Fruit fly (Drosophila melanogaster) whole organism, embryonic: ENCODE results near the gene Hnf4.

ENCODE experiments used
- B-H1 ChIP-seq: fragments of 200-800 bp; sonication (Bioruptor generic); IDR thresholded peaks from 3 replicates; pipeline ENCODE4 v1.3.6; 2022; ENCODE audit warnings: missing biosample characterization, missing genetic modification characterization
- Bgb ChIP-seq: fragments of 200-800 bp; sonication (Bioruptor generic); IDR thresholded peaks from 2 replicates; pipeline ENCODE4 v1.3.6; 2022; ENCODE audit warnings: missing biosample characterization, missing genetic modification characterization; ENCODE audit not compliant: partially characterized antibody
- C15 ChIP-seq: fragments of 200-800 bp; sonication (Bioruptor generic); IDR thresholded peaks from 3 replicates; pipeline ENCODE4 v1.3.6; 2022; ENCODE audit warnings: missing biosample characterization, missing genetic modification characterization
- CG10543 ChIP-seq: fragments of 200-800 bp; sonication (Bioruptor generic); optimal IDR thresholded peaks from 3 replicates; lab custom pipeline; 2017; ENCODE audit warnings: missing biosample characterization, mild to moderate bottlenecking, missing genetic modification characterization, moderate library complexity
- CG12071 ChIP-seq: fragments of 200-800 bp; sonication (Bioruptor generic); optimal IDR thresholded peaks from 3 replicates; lab custom pipeline; 2018; ENCODE audit warnings: missing biosample characterization, mild to moderate bottlenecking, missing genetic modification characterization
- CG12942 ChIP-seq: fragments of 200-800 bp; sonication (Bioruptor generic); optimal IDR thresholded peaks from 3 replicates; lab custom pipeline; 2016; ENCODE audit warnings: missing biosample characterization, missing genetic modification characterization
- CG13296 ChIP-seq: fragments of 200-800 bp; sonication (Bioruptor generic); optimal IDR thresholded peaks from 3 replicates; lab custom pipeline; 2018; ENCODE audit warnings: missing biosample characterization, mild to moderate bottlenecking, missing genetic modification characterization
- CG13424 ChIP-seq: fragments of 200-800 bp; sonication (Bioruptor generic); optimal IDR thresholded peaks from 2 replicates; lab custom pipeline; 2019; ENCODE audit warnings: missing biosample characterization, mild to moderate bottlenecking, missing genetic modification characterization, moderate library complexity
- CG14860 ChIP-seq: fragments of 200-800 bp; sonication (Bioruptor generic); IDR thresholded peaks from 3 replicates; pipeline ENCODE4 v1.3.6; 2022; ENCODE audit warnings: missing biosample characterization, missing genetic modification characterization; ENCODE audit not compliant: partially characterized antibody
- CG15479 ChIP-seq: fragments of 200-800 bp; sonication (Bioruptor generic); optimal IDR thresholded peaks from 3 replicates; lab custom pipeline; 2019; ENCODE audit warnings: missing biosample characterization, mild to moderate bottlenecking, missing genetic modification characterization, moderate library complexity
- CG15696 ChIP-seq: fragments of 200-800 bp; sonication (Bioruptor generic); optimal IDR thresholded peaks from 2 replicates; lab custom pipeline; 2019; ENCODE audit warnings: missing biosample characterization, mild to moderate bottlenecking, missing genetic modification characterization, moderate library complexity
- CG1603 ChIP-seq: fragments of 200-800 bp; sonication (Bioruptor generic); optimal IDR thresholded peaks from 2 replicates; lab custom pipeline; 2019; ENCODE audit warnings: missing biosample characterization, mild to moderate bottlenecking, missing genetic modification characterization, moderate library complexity
- CG18764 ChIP-seq: fragments of 200-800 bp; sonication (Bioruptor generic); optimal IDR thresholded peaks from 3 replicates; lab custom pipeline; 2016; ENCODE audit warnings: missing biosample characterization, missing genetic modification characterization
- CG2129 ChIP-seq: fragments of 200-800 bp; sonication (Bioruptor generic); IDR thresholded peaks from 2 replicates; pipeline ENCODE4 v1.3.6; 2022; ENCODE audit warnings: missing biosample characterization, missing genetic modification characterization; ENCODE audit not compliant: partially characterized antibody
- CG2199 ChIP-seq: fragments of 200-800 bp; sonication (Bioruptor generic); IDR thresholded peaks from 3 replicates; pipeline ENCODE4 v1.3.6; 2022; ENCODE audit warnings: missing biosample characterization, missing genetic modification characterization
- CG30020 ChIP-seq: fragments of 200-800 bp; optimal IDR thresholded peaks from 2 replicates; lab custom pipeline; 2019; ENCODE audit warnings: missing biosample characterization, mild to moderate bottlenecking, missing genetic modification characterization, moderate library complexity
- CG3281 ChIP-seq: fragments of 200-800 bp; sonication (Bioruptor generic); optimal IDR thresholded peaks from 3 replicates; lab custom pipeline; 2017; ENCODE audit warnings: missing biosample characterization, mild to moderate bottlenecking, missing genetic modification characterization
- CG34376 ChIP-seq: fragments of 200-800 bp; sonication (Bioruptor generic); optimal IDR thresholded peaks from 2 replicates; lab custom pipeline; 2018; ENCODE audit warnings: missing biosample characterization, mild to moderate bottlenecking, missing genetic modification characterization
- CG43689 ChIP-seq: fragments of 200-800 bp; sonication (Bioruptor generic); IDR thresholded peaks from 2 replicates; pipeline ENCODE4 v1.3.6; 2022; ENCODE audit warnings: missing biosample characterization, missing genetic modification characterization
- CG4404 ChIP-seq: fragments of 200-800 bp; sonication (Bioruptor generic); IDR thresholded peaks from 2 replicates; pipeline ENCODE4 v1.3.6; 2022; ENCODE audit warnings: missing biosample characterization, missing genetic modification characterization
- CG5953 ChIP-seq: fragments of 200-800 bp; sonication (Bioruptor generic); IDR thresholded peaks from 2 replicates; pipeline ENCODE4 v1.3.6; 2022; ENCODE audit warnings: missing biosample characterization, missing genetic modification characterization
- CG7372 ChIP-seq: fragments of 200-800 bp; sonication (Bioruptor generic); IDR thresholded peaks from 2 replicates; pipeline ENCODE4 v1.3.6; 2022; ENCODE audit warnings: missing biosample characterization, missing genetic modification characterization
- CG8944 ChIP-seq: fragments of 200-800 bp; sonication (Bioruptor generic); optimal IDR thresholded peaks from 3 replicates; lab custom pipeline; 2016; ENCODE audit warnings: missing biosample characterization, missing genetic modification characterization
- CG9437 ChIP-seq: fragments of 200-800 bp; sonication (Bioruptor generic); optimal IDR thresholded peaks from 2 replicates; lab custom pipeline; 2018; ENCODE audit warnings: missing biosample characterization, mild to moderate bottlenecking, missing genetic modification characterization
- CG9609 ChIP-seq: fragments of 200-800 bp; sonication (Bioruptor generic); optimal IDR thresholded peaks from 3 replicates; lab custom pipeline; 2016; ENCODE audit warnings: missing biosample characterization, missing genetic modification characterization
- Dip3 ChIP-seq: fragments of 200-800 bp; sonication (Bioruptor generic); optimal IDR thresholded peaks from 3 replicates; lab custom pipeline; 2016; ENCODE audit warnings: missing biosample characterization, missing genetic modification characterization
- E2f1 ChIP-seq: fragments of 200-800 bp; sonication (Bioruptor generic); IDR thresholded peaks from 2 replicates; pipeline ENCODE4 v1.3.6; 2022; ENCODE audit warnings: missing biosample characterization, missing genetic modification characterization
- Elba2 ChIP-seq: fragments of 200-800 bp; sonication (Bioruptor generic); optimal IDR thresholded peaks from 3 replicates; lab custom pipeline; 2016; ENCODE audit warnings: missing biosample characterization, missing genetic modification characterization
- Fer1 ChIP-seq: fragments of 200-800 bp; sonication (Bioruptor generic); optimal IDR thresholded peaks from 2 replicates; lab custom pipeline; 2017; ENCODE audit warnings: missing biosample characterization, mild to moderate bottlenecking, missing genetic modification characterization
- GATAe ChIP-seq: fragments of 200-800 bp; sonication (Bioruptor generic); conservative IDR thresholded peaks from 2 replicates; pipeline ENCODE4 v1.3.6; 2022; ENCODE audit warnings: missing biosample characterization, missing genetic modification characterization
- H2.0 ChIP-seq: fragments of 200-800 bp; sonication (Bioruptor generic); IDR thresholded peaks from 2 replicates; pipeline ENCODE4 v1.3.6; 2022; ENCODE audit warnings: missing biosample characterization, missing genetic modification characterization
- HLH3B ChIP-seq: fragments of 200-800 bp; sonication (Bioruptor generic); IDR thresholded peaks from 2 replicates; pipeline ENCODE4 v1.3.6; 2022; ENCODE audit warnings: missing biosample characterization, missing genetic modification characterization
- Kr ChIP-seq: fragments of 200-800 bp; sonication (Bioruptor generic); optimal IDR thresholded peaks from 2 replicates; lab custom pipeline; 2017; ENCODE audit warnings: missing biosample characterization, mild to moderate bottlenecking, missing genetic modification characterization
- Ptx1 ChIP-seq: fragments of 200-800 bp; sonication (Bioruptor generic); IDR thresholded peaks from 2 replicates; pipeline ENCODE4 v1.3.6; 2022; ENCODE audit warnings: missing biosample characterization, missing genetic modification characterization
- Stat92E ChIP-seq, 3 experiments: fragments of >200 bp in 2 of 3; fragments of 200-800 bp in 1 of 3; sonication (Bioruptor generic) in 1 of 3; optimal IDR thresholded peaks; 2 replicates each; lab custom pipeline; 2017 to 2019; ENCODE audit warnings: missing biosample characterization in 3 of 3, missing genetic modification characterization in 3 of 3, mild to moderate bottlenecking in 1 of 3, moderate library complexity in 1 of 3
- YL-1 ChIP-seq: fragments of 200-800 bp; sonication (Bioruptor generic); optimal IDR thresholded peaks from 3 replicates; lab custom pipeline; 2017; ENCODE audit warnings: missing biosample characterization, mild to moderate bottlenecking, missing genetic modification characterization
- ab ChIP-seq: fragments of 200-800 bp; sonication (Bioruptor generic); optimal IDR thresholded peaks from 2 replicates; lab custom pipeline; 2016; ENCODE audit warnings: missing biosample characterization, missing genetic modification characterization
- abd-A ChIP-seq: fragments of 200-800 bp; sonication (Bioruptor generic); optimal IDR thresholded peaks from 3 replicates; lab custom pipeline; 2019; ENCODE audit warnings: missing biosample characterization, mild to moderate bottlenecking, missing genetic modification characterization, moderate library complexity
- ash1 ChIP-seq: fragments of 200-800 bp; sonication (Bioruptor generic); optimal IDR thresholded peaks from 2 replicates; lab custom pipeline; 2018; ENCODE audit warnings: missing biosample characterization, mild to moderate bottlenecking, missing genetic modification characterization
- cg ChIP-seq: fragments of 200-800 bp; sonication (Bioruptor generic); optimal IDR thresholded peaks from 3 replicates; lab custom pipeline; 2019; ENCODE audit warnings: missing biosample characterization, mild to moderate bottlenecking, missing genetic modification characterization, moderate library complexity
- danr ChIP-seq: fragments of 200-800 bp; sonication (Bioruptor generic); IDR thresholded peaks from 2 replicates; pipeline ENCODE4 v1.3.6; 2022; ENCODE audit warnings: missing biosample characterization, missing genetic modification characterization
- ems ChIP-seq: fragments of 200-800 bp; sonication (Bioruptor generic); optimal IDR thresholded peaks from 3 replicates; lab custom pipeline; 2016; ENCODE audit warnings: missing biosample characterization, missing genetic modification characterization
- exex ChIP-seq: fragments of 200-800 bp; sonication (Bioruptor generic); optimal IDR thresholded peaks from 4 replicates; lab custom pipeline; 2018; ENCODE audit warnings: missing biosample characterization, mild to moderate bottlenecking, missing genetic modification characterization, moderate library complexity
- fd102C ChIP-seq: fragments of 200-800 bp; sonication (Bioruptor generic); optimal IDR thresholded peaks from 2 replicates; lab custom pipeline; 2018; ENCODE audit warnings: missing biosample characterization, mild to moderate bottlenecking, missing genetic modification characterization, moderate library complexity
- pnt ChIP-seq: fragments of 200-800 bp; sonication (Bioruptor generic); optimal IDR thresholded peaks from 3 replicates; lab custom pipeline; 2016; ENCODE audit warnings: missing biosample characterization, missing genetic modification characterization
- slbo ChIP-seq: fragments of 200-800 bp; sonication (Bioruptor generic); IDR thresholded peaks from 2 replicates; pipeline ENCODE4 v1.3.6; 2022; ENCODE audit warnings: missing biosample characterization, missing genetic modification characterization
- slou ChIP-seq: fragments of 200-800 bp; sonication (Bioruptor generic); optimal IDR thresholded peaks from 3 replicates; lab custom pipeline; 2016; ENCODE audit warnings: missing biosample characterization, missing genetic modification characterization
- sug ChIP-seq: fragments of 200-800 bp; optimal IDR thresholded peaks from 2 replicates; lab custom pipeline; 2019; ENCODE audit warnings: missing biosample characterization, mild to moderate bottlenecking, missing genetic modification characterization, moderate library complexity
- trem ChIP-seq: fragments of 200-800 bp; optimal IDR thresholded peaks from 3 replicates; lab custom pipeline; 2019; ENCODE audit warnings: missing biosample characterization, mild to moderate bottlenecking, missing genetic modification characterization, moderate library complexity
- trh ChIP-seq: fragments of 200-800 bp; sonication (Bioruptor generic); optimal IDR thresholded peaks from 2 replicates; lab custom pipeline; 2016; ENCODE audit warnings: missing biosample characterization, missing genetic modification characterization
- usp ChIP-seq: fragments of >200 bp; optimal IDR thresholded peaks from 2 replicates; lab custom pipeline; 2017; ENCODE audit warnings: missing biosample characterization, missing genetic modification characterization
- wek ChIP-seq: fragments of 200-800 bp; sonication (Bioruptor generic); optimal IDR thresholded peaks from 3 replicates; lab custom pipeline; 2018; ENCODE audit warnings: missing biosample characterization, mild to moderate bottlenecking, missing genetic modification characterization, moderate library complexity

The Hnf4 gene

dm6 chr2L:8734304-8734703 is 24.9 kb upstream of the Hnf4 start:
- no peak for TF ChIP-seq trem (tag; lab: Kevin White, UChicago)
- TF ChIP-seq CG43689 (GFP tag; lab: Robert Waterston, UW) = no peak
- no peak for TF ChIP-seq CG8944 (GFP tag; lab: Kevin White, UChicago)
- TF ChIP-seq CG18764 (GFP tag; lab: Kevin White, UChicago) = no peak
- peak; percentile 61; the same call in 1 of the 3 replicates for TF ChIP-seq CG2199
- no peak for TF ChIP-seq Kr (GFP tag; lab: Kevin White, UChicago)
- TF ChIP-seq E2f1 (GFP tag; lab: Robert Waterston, UW) = no peak
- peak; percentile 68 for TF ChIP-seq exex (tag; lab: Kevin White, UChicago)
- TF ChIP-seq Elba2 (GFP tag; lab: Kevin White, UChicago) = no peak
- TF ChIP-seq usp (GFP tag; lab: Kevin White, UChicago) = no peak
- no peak for TF ChIP-seq ash1 (GFP tag; lab: Kevin White, UChicago)
- TF ChIP-seq CG30020 (tag; lab: Kevin White, UChicago) = no peak
- TF ChIP-seq CG2129 (GFP tag; lab: Robert Waterston, UW) = no peak
- TF ChIP-seq Bgb (GFP tag; lab: Robert Waterston, UW) = no peak
- no peak for TF ChIP-seq Stat92E (GFP tag; optimal IDR thresholded peaks at IDR 0.05; lab: Kevin White, UChicago)
- TF ChIP-seq Dip3 = no peak
- no peak for TF ChIP-seq fd102C
- peak; percentile 78 for TF ChIP-seq sug (tag; lab: Kevin White, UChicago)
- no peak for TF ChIP-seq C15 (GFP tag; lab: Robert Waterston, UW)
- no peak for TF ChIP-seq CG5953 (GFP tag; lab: Robert Waterston, UW)
- TF ChIP-seq CG9437 (GFP tag; lab: Kevin White, UChicago) = no peak
- TF ChIP-seq Ptx1 (GFP tag; lab: Robert Waterston, UW) = no peak
- no peak for TF ChIP-seq B-H1 (GFP tag; lab: Robert Waterston, UW)
- TF ChIP-seq CG14860 (GFP tag; lab: Robert Waterston, UW) = no peak
- no peak for TF ChIP-seq cg
- no peak for TF ChIP-seq ab (GFP tag; lab: Kevin White, UChicago)
- no peak for TF ChIP-seq CG12942 (GFP tag; lab: Kevin White, UChicago)
- no peak for TF ChIP-seq pnt (GFP tag; lab: Kevin White, UChicago)
- no peak for TF ChIP-seq slbo (GFP tag; lab: Robert Waterston, UW)
- no peak for TF ChIP-seq CG9609 (GFP tag; lab: Kevin White, UChicago)
- no peak for TF ChIP-seq CG13296 (GFP tag; lab: Kevin White, UChicago)
- no peak for TF ChIP-seq danr (GFP tag; lab: Robert Waterston, UW)
- TF ChIP-seq CG1603 (tag; lab: Kevin White, UChicago) = no peak
- no peak for TF ChIP-seq trh (GFP tag; lab: Kevin White, UChicago)
- TF ChIP-seq wek (GFP tag; lab: Kevin White, UChicago) = no peak
- peak; percentile 32; the same call in 1 of the 2 replicates for TF ChIP-seq GATAe (GFP tag; lab: Robert Waterston, UW)
- no peak for TF ChIP-seq CG13424 (tag; lab: Kevin White, UChicago)
- TF ChIP-seq abd-A (tag; lab: Kevin White, UChicago) = no peak
- TF ChIP-seq Fer1 = peak; percentile 13
- no peak for TF ChIP-seq CG7372 (GFP tag; lab: Robert Waterston, UW)
- no peak for TF ChIP-seq slou (GFP tag; lab: Kevin White, UChicago)
- TF ChIP-seq ems (GFP tag; lab: Kevin White, UChicago) = no peak
- TF ChIP-seq CG12071 (GFP tag; lab: Kevin White, UChicago) = no peak
- no peak for TF ChIP-seq CG15696 (tag; lab: Kevin White, UChicago)
- no peak for TF ChIP-seq H2.0
- TF ChIP-seq CG4404 (GFP tag; lab: Robert Waterston, UW) = no peak
- peak; percentile 68 for TF ChIP-seq CG10543 (GFP tag; lab: Kevin White, UChicago)
- TF ChIP-seq YL-1 (GFP tag; lab: Kevin White, UChicago) = no peak
- TF ChIP-seq CG3281 (GFP tag; lab: Kevin White, UChicago) = no peak
- TF ChIP-seq HLH3B (GFP tag; lab: Robert Waterston, UW) = peak; percentile 17; the same call in 1 of the 2 replicates
- TF ChIP-seq CG15479 = no peak
- peak; percentile 38 for TF ChIP-seq CG34376 (GFP tag; lab: Kevin White, UChicago)
